Fruit fly (Drosophila melanogaster) whole organism, embryonic: ENCODE measurements around the gene fzy.

Experiments used
- B-H1 ChIP-seq: fragments of 200-800 bp; sonication (Bioruptor generic); IDR thresholded peaks from 3 replicates; pipeline ENCODE4 v1.3.6; 2022; ENCODE audit warnings: missing biosample characterization, missing genetic modification characterization
- CG10267 ChIP-seq: fragments of 200-800 bp; sonication (Bioruptor generic); optimal IDR thresholded peaks from 2 replicates; lab custom pipeline; 2018; ENCODE audit warnings: missing biosample characterization, mild to moderate bottlenecking, missing genetic modification characterization, moderate library complexity
- CG10543 ChIP-seq: fragments of 200-800 bp; sonication (Bioruptor generic); optimal IDR thresholded peaks from 3 replicates; lab custom pipeline; 2017; ENCODE audit warnings: missing biosample characterization, mild to moderate bottlenecking, missing genetic modification characterization, moderate library complexity
- CG11504 ChIP-seq: fragments of 200-800 bp; sonication (Bioruptor generic); optimal IDR thresholded peaks from 3 replicates; lab custom pipeline; 2019; ENCODE audit warnings: missing biosample characterization, mild to moderate bottlenecking, missing genetic modification characterization, moderate library complexity
- CG12769 ChIP-seq: fragments of 200-800 bp; sonication (Bioruptor generic); optimal IDR thresholded peaks from 2 replicates; lab custom pipeline; 2019; ENCODE audit warnings: missing biosample characterization, mild to moderate bottlenecking, missing genetic modification characterization, moderate library complexity
- CG14014 ChIP-seq: fragments of 200-800 bp; sonication (Bioruptor generic); IDR thresholded peaks from 2 replicates; pipeline ENCODE4 v1.3.6; 2022; ENCODE audit warnings: missing biosample characterization, missing genetic modification characterization
- CG14710 ChIP-seq: fragments of 200-800 bp; sonication (Bioruptor generic); optimal IDR thresholded peaks from 3 replicates; lab custom pipeline; 2019; ENCODE audit warnings: missing biosample characterization, mild to moderate bottlenecking, missing genetic modification characterization, moderate library complexity
- CG16815 ChIP-seq: fragments of 200-800 bp; sonication (Bioruptor generic); optimal IDR thresholded peaks from 3 replicates; lab custom pipeline; 2017; ENCODE audit warnings: missing biosample characterization, mild to moderate bottlenecking, missing genetic modification characterization
- CG17328 ChIP-seq: fragments of 200-800 bp; sonication (Bioruptor generic); IDR thresholded peaks from 2 replicates; pipeline ENCODE4 v1.3.6; 2022; ENCODE audit warnings: missing biosample characterization, missing genetic modification characterization
- CG17829 ChIP-seq: fragments of 200-800 bp; optimal IDR thresholded peaks from 2 replicates; lab custom pipeline; 2019; ENCODE audit warnings: missing biosample characterization, mild to moderate bottlenecking, missing genetic modification characterization, moderate library complexity
- CG17912 ChIP-seq: fragments of 200-800 bp; sonication (Bioruptor generic); optimal IDR thresholded peaks from 2 replicates; lab custom pipeline; 2018; ENCODE audit warnings: missing biosample characterization, mild to moderate bottlenecking, missing genetic modification characterization
- CG1832 ChIP-seq: fragments of 200-800 bp; sonication (Bioruptor generic); optimal IDR thresholded peaks from 2 replicates; lab custom pipeline; 2017; ENCODE audit warnings: missing biosample characterization, mild to moderate bottlenecking, missing genetic modification characterization, inconsistent platforms
- CG3281 ChIP-seq: fragments of 200-800 bp; sonication (Bioruptor generic); optimal IDR thresholded peaks from 3 replicates; lab custom pipeline; 2017; ENCODE audit warnings: missing biosample characterization, mild to moderate bottlenecking, missing genetic modification characterization
- CG34376 ChIP-seq: fragments of 200-800 bp; sonication (Bioruptor generic); optimal IDR thresholded peaks from 2 replicates; lab custom pipeline; 2018; ENCODE audit warnings: missing biosample characterization, mild to moderate bottlenecking, missing genetic modification characterization
- CG5180 ChIP-seq: fragments of 200-800 bp; sonication (Bioruptor generic); optimal IDR thresholded peaks from 3 replicates; lab custom pipeline; 2017; ENCODE audit warnings: missing biosample characterization, missing genetic modification characterization, mild to moderate bottlenecking, moderate library complexity, missing genetic modification reagents
- CG6654 ChIP-seq: fragments of 200-800 bp; sonication (Bioruptor generic); optimal IDR thresholded peaks from 2 replicates; lab custom pipeline; 2017; ENCODE audit warnings: missing biosample characterization, mild to moderate bottlenecking, missing genetic modification characterization
- CG6791 ChIP-seq: fragments of 200-800 bp; sonication (Bioruptor generic); IDR thresholded peaks from 3 replicates; pipeline ENCODE4 v1.3.6; 2022; ENCODE audit warnings: missing biosample characterization, missing genetic modification characterization; ENCODE audit not compliant: partially characterized antibody
- CG6813 ChIP-seq: fragments of 200-800 bp; sonication (Bioruptor generic); optimal IDR thresholded peaks from 2 replicates; lab custom pipeline; 2017; ENCODE audit warnings: missing biosample characterization, missing genetic modification characterization, mild to moderate bottlenecking, moderate library complexity, missing genetic modification reagents
- CG7963 ChIP-seq: fragments of 200-800 bp; sonication (Bioruptor generic); IDR thresholded peaks from 3 replicates; pipeline ENCODE4 v1.3.6; 2022; ENCODE audit warnings: missing biosample characterization, missing genetic modification characterization; ENCODE audit not compliant: partially characterized antibody
- CG7987 ChIP-seq: fragments of 200-800 bp; sonication (Bioruptor generic); optimal IDR thresholded peaks from 2 replicates; lab custom pipeline; 2018; ENCODE audit warnings: missing biosample characterization, mild to moderate bottlenecking, missing genetic modification characterization, moderate library complexity
- CG8290 ChIP-seq, 3 experiments: fragments of 200-800 bp; sonication (Bioruptor generic); optimal IDR thresholded peaks; 2 replicates each; lab custom pipeline; 2016 to 2019; ENCODE audit warnings: missing biosample characterization in 3 of 3, missing genetic modification characterization in 3 of 3, mild to moderate bottlenecking in 2 of 3, moderate library complexity in 1 of 3
- CG8944 ChIP-seq: fragments of 200-800 bp; sonication (Bioruptor generic); optimal IDR thresholded peaks from 3 replicates; lab custom pipeline; 2016; ENCODE audit warnings: missing biosample characterization, missing genetic modification characterization
- CG9932 ChIP-seq: fragments of 200-800 bp; sonication (Bioruptor generic); IDR thresholded peaks from 2 replicates; pipeline ENCODE4 v1.3.6; 2022; ENCODE audit warnings: missing biosample characterization, missing genetic modification characterization
- CTCF ChIP-seq: fragments of 200-800 bp; sonication (Bioruptor generic); optimal IDR thresholded peaks from 2 replicates; lab custom pipeline; 2017; ENCODE audit warnings: missing biosample characterization, mild to moderate bottlenecking, missing genetic modification characterization, moderate library complexity
- D19B ChIP-seq: fragments of 200-800 bp; sonication (Bioruptor generic); optimal IDR thresholded peaks from 2 replicates; lab custom pipeline; 2017; ENCODE audit warnings: missing biosample characterization, mild to moderate bottlenecking, missing genetic modification characterization
- Dp ChIP-seq: fragments of 200-800 bp; sonication (Bioruptor generic); optimal IDR thresholded peaks from 2 replicates; lab custom pipeline; 2018; ENCODE audit warnings: missing biosample characterization, mild to moderate bottlenecking, missing genetic modification characterization, moderate library complexity
- Fer1 ChIP-seq: fragments of 200-800 bp; sonication (Bioruptor generic); optimal IDR thresholded peaks from 2 replicates; lab custom pipeline; 2017; ENCODE audit warnings: missing biosample characterization, mild to moderate bottlenecking, missing genetic modification characterization
- HmgD ChIP-seq: fragments of 200-800 bp; sonication (Bioruptor generic); optimal IDR thresholded peaks from 3 replicates; lab custom pipeline; 2016; ENCODE audit warnings: missing biosample characterization, missing genetic modification characterization
- Hr78 ChIP-seq, 2 experiments: fragments of 200-800 bp in 1 of 2; fragments of >200 bp in 1 of 2; sonication (Bioruptor generic) in 1 of 2; optimal IDR thresholded peaks; 2 replicates each; lab custom pipeline; 2017 to 2019; ENCODE audit warnings: missing biosample characterization in 2 of 2, missing genetic modification characterization in 2 of 2, mild to moderate bottlenecking in 1 of 2, moderate library complexity in 1 of 2
- Kr ChIP-seq: fragments of 200-800 bp; sonication (Bioruptor generic); optimal IDR thresholded peaks from 2 replicates; lab custom pipeline; 2017; ENCODE audit warnings: missing biosample characterization, mild to moderate bottlenecking, missing genetic modification characterization
- Nf-YB ChIP-seq: fragments of 200-800 bp; sonication (Bioruptor generic); optimal IDR thresholded peaks from 3 replicates; lab custom pipeline; 2019; ENCODE audit warnings: missing biosample characterization, mild to moderate bottlenecking, missing genetic modification characterization, moderate library complexity
- Pdp1 ChIP-seq, 2 experiments: fragments of 200-800 bp; sonication (Bioruptor generic); optimal IDR thresholded peaks; 3 replicates each; lab custom pipeline; 2016; ENCODE audit warnings: missing biosample characterization in 2 of 2, missing genetic modification characterization in 2 of 2, mild to moderate bottlenecking in 1 of 2, moderate library complexity in 1 of 2
- Ptx1 ChIP-seq: fragments of 200-800 bp; sonication (Bioruptor generic); IDR thresholded peaks from 2 replicates; pipeline ENCODE4 v1.3.6; 2022; ENCODE audit warnings: missing biosample characterization, missing genetic modification characterization
- Six4 ChIP-seq: fragments of 200-800 bp; sonication (Bioruptor generic); optimal IDR thresholded peaks from 2 replicates; lab custom pipeline; 2016; ENCODE audit warnings: missing biosample characterization, missing genetic modification characterization
- abd-A ChIP-seq: fragments of 200-800 bp; sonication (Bioruptor generic); optimal IDR thresholded peaks from 3 replicates; lab custom pipeline; 2019; ENCODE audit warnings: missing biosample characterization, mild to moderate bottlenecking, missing genetic modification characterization, moderate library complexity
- bigmax ChIP-seq: fragments of 200-800 bp; sonication (Bioruptor generic); optimal IDR thresholded peaks from 2 replicates; lab custom pipeline; 2018; ENCODE audit warnings: missing biosample characterization, mild to moderate bottlenecking, missing genetic modification characterization
- cg ChIP-seq: fragments of 200-800 bp; sonication (Bioruptor generic); optimal IDR thresholded peaks from 3 replicates; lab custom pipeline; 2019; ENCODE audit warnings: missing biosample characterization, mild to moderate bottlenecking, missing genetic modification characterization, moderate library complexity
- chn ChIP-seq: fragments of 200-800 bp; sonication (Bioruptor generic); optimal IDR thresholded peaks from 2 replicates; lab custom pipeline; 2016; ENCODE audit warnings: missing biosample characterization, missing genetic modification characterization
- da ChIP-seq: fragments of 200-800 bp; sonication (Bioruptor generic); optimal IDR thresholded peaks from 2 replicates; lab custom pipeline; 2016; ENCODE audit warnings: missing biosample characterization, missing genetic modification characterization
- fd3F ChIP-seq: fragments of 200-800 bp; sonication (Bioruptor generic); optimal IDR thresholded peaks from 2 replicates; lab custom pipeline; 2018; ENCODE audit warnings: missing biosample characterization, mild to moderate bottlenecking, missing genetic modification characterization, moderate library complexity
- fd64A ChIP-seq: fragments of 200-800 bp; sonication (Bioruptor generic); optimal IDR thresholded peaks from 3 replicates; lab custom pipeline; 2018; ENCODE audit warnings: missing biosample characterization, mild to moderate bottlenecking, missing genetic modification characterization
- gce ChIP-seq: fragments of 200-800 bp; sonication (Bioruptor generic); IDR thresholded peaks from 3 replicates; pipeline ENCODE4 v1.3.6; 2022; ENCODE audit warnings: missing biosample characterization, missing genetic modification characterization
- grau ChIP-seq: fragments of 200-800 bp; optimal IDR thresholded peaks from 3 replicates; lab custom pipeline; 2019; ENCODE audit warnings: missing biosample characterization, mild to moderate bottlenecking, missing genetic modification characterization, moderate library complexity
- jigr1 ChIP-seq: fragments of 200-800 bp; sonication (Bioruptor generic); IDR thresholded peaks from 3 replicates; pipeline ENCODE4 v1.3.6; 2022; ENCODE audit warnings: missing biosample characterization, missing genetic modification characterization
- kah ChIP-seq: fragments of 200-800 bp; sonication (Bioruptor generic); optimal IDR thresholded peaks from 2 replicates; lab custom pipeline; 2018; ENCODE audit warnings: missing biosample characterization, mild to moderate bottlenecking, missing genetic modification characterization
- maf-S ChIP-seq: fragments of 200-800 bp; sonication (Bioruptor generic); optimal IDR thresholded peaks from 2 replicates; lab custom pipeline; 2016; ENCODE audit warnings: missing biosample characterization, missing genetic modification characterization
- mam ChIP-seq: fragments of 200-800 bp; sonication (Bioruptor generic); optimal IDR thresholded peaks from 3 replicates; lab custom pipeline; 2016; ENCODE audit warnings: missing biosample characterization, missing genetic modification characterization
- mirr ChIP-seq: fragments of 200-800 bp; sonication (Bioruptor generic); optimal IDR thresholded peaks from 3 replicates; lab custom pipeline; 2018; ENCODE audit warnings: missing biosample characterization, mild to moderate bottlenecking, missing genetic modification characterization
- nau ChIP-seq: fragments of 200-800 bp; sonication (Bioruptor generic); optimal IDR thresholded peaks from 3 replicates; lab custom pipeline; 2017; ENCODE audit warnings: missing biosample characterization, mild to moderate bottlenecking, missing genetic modification characterization, missing genetic modification reagents
- zf30C ChIP-seq: fragments of 200-800 bp; sonication (Bioruptor generic); optimal IDR thresholded peaks from 3 replicates; lab custom pipeline; 2018; ENCODE audit warnings: missing biosample characterization, mild to moderate bottlenecking, missing genetic modification characterization

Gene fzy

DNA sequence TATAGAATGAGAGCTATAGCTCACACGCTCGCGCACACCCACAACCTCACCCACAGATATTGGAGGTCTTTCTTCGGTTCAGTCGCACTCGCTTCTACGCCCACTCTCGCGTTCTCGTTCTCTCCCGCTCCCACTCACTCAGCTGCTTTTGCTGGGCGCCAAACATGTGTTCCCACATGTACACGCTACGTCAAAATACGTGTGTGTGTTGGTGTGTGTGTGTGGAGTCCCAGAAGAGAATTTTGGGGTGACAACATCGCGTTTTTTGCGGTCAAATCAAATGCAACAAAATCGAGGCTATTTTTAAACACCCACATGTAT, 39.3 kb upstream of the fzy start:
- TF ChIP-seq Dp (GFP tag; lab: Kevin White, UChicago) (peak; percentile 21), zf30C (GFP tag; lab: Kevin White, UChicago) (no peak), grau (tag; lab: Kevin White, UChicago) (no peak), CG6791 (no peak), Kr (no peak), cg (peak; percentile 98), HmgD (GFP tag; lab: Kevin White, UChicago) (no peak), CG7987 (GFP tag; lab: Kevin White, UChicago) (peak; percentile 81), CG14014 (no peak), fd3F (GFP tag; lab: Kevin White, UChicago) (no peak), CG8944 (no peak), CG5180 (GFP tag; lab: Kevin White, UChicago) (peak; percentile 1), abd-A (tag; lab: Kevin White, UChicago) (peak; percentile 77), Nf-YB (no peak), Hr78 (GFP tag; optimal IDR thresholded peaks at IDR 0.05; lab: Kevin White, UChicago) (peak in 1 of 2 experiments; percentile 20), Pdp1 (GFP tag; optimal IDR thresholded peaks at IDR 0.05; lab: Kevin White, UChicago) (peak in 1 of 2 experiments; percentile 17), maf-S (no peak), CG10267 (no peak), CG9932 (GFP tag; lab: Robert Waterston, UW) (no peak), Ptx1 (GFP tag; lab: Robert Waterston, UW) (no peak), CG11504 (tag; lab: Kevin White, UChicago) (peak; percentile 13), CG10543 (GFP tag; lab: Kevin White, UChicago) (peak; percentile 71), Six4 (GFP tag; lab: Kevin White, UChicago) (no peak), CG14710 (no peak), bigmax (GFP tag; lab: Kevin White, UChicago) (peak; percentile 17), CG8290 (GFP tag; optimal IDR thresholded peaks at IDR 0.05; lab: Kevin White, UChicago) (no peak), CG8290 (tag; optimal IDR thresholded peaks at IDR 0.05; lab: Kevin White, UChicago) (peak in 1 of 2 experiments; percentile 63), kah (peak; percentile 23), CG6813 (GFP tag; lab: Kevin White, UChicago) (no peak), mirr (GFP tag; lab: Kevin White, UChicago) (peak; percentile 88), fd64A (GFP tag; lab: Kevin White, UChicago) (no peak), CG6654 (GFP tag; lab: Kevin White, UChicago) (no peak), CG12769 (tag; lab: Kevin White, UChicago) (peak; percentile 97), CG3281 (GFP tag; lab: Kevin White, UChicago) (no peak), CG34376 (peak; percentile 44), Fer1 (GFP tag; lab: Kevin White, UChicago) (peak; percentile 33), CG17328 (GFP tag; lab: Robert Waterston, UW) (no peak), jigr1 (GFP tag; lab: Robert Waterston, UW) (no peak), nau (GFP tag; lab: Kevin White, UChicago) (peak; percentile 51), da (peak; percentile 55), chn (GFP tag; lab: Kevin White, UChicago) (peak; percentile 62), mam (no peak), CG17912 (GFP tag; lab: Kevin White, UChicago) (peak; percentile 6), CTCF (GFP tag; lab: Kevin White, UChicago) (peak; percentile 5), CG7963 (GFP tag; lab: Robert Waterston, UW) (no peak), B-H1 (GFP tag; lab: Robert Waterston, UW) (no peak), CG17829 (tag; lab: Kevin White, UChicago) (no peak), gce (GFP tag; lab: Robert Waterston, UW) (no peak), D19B (GFP tag; lab: Kevin White, UChicago) (no peak), CG16815 (no peak), CG1832 (GFP tag; lab: Kevin White, UChicago) (peak; percentile 89)
